Worm (Caenorhabditis elegans) whole organism, late embryonic: ENCODE measurements around the gene pigb-1.

Source experiments
- ama-1 ChIP-seq: fragments of 150-350 bp; optimal IDR thresholded peaks from 2 replicates; lab custom pipeline; 2014
- elt-4 ChIP-seq: sonication (generic microtip); optimal IDR thresholded peaks from 2 replicates; lab custom pipeline; 2016; ENCODE audit warnings: missing genetic modification characterization, missing compliant biosample characterization
- hlh-30 ChIP-seq: sonication (generic microtip); optimal IDR thresholded peaks from 2 replicates; lab custom pipeline; 2017; ENCODE audit warnings: antibody characterized with exemption, missing genetic modification characterization, missing compliant biosample characterization; ENCODE audit not compliant: insufficient read depth
- hlh-8 ChIP-seq: sonication (generic microtip); optimal IDR thresholded peaks from 2 replicates; lab custom pipeline; 2016; ENCODE audit warnings: missing genotype, missing genetic modification characterization, missing compliant biosample characterization
- unc-3 ChIP-seq, 2 experiments: fragments of 200-800 bp in 1 of 2; sonication (Bioruptor generic) in 1 of 2; sonication (generic microtip) in 1 of 2; conservative IDR thresholded peaks in 1 of 2; optimal IDR thresholded peaks in 1 of 2; 2 replicates each; pipeline versions ENCODE4 v1.3.6 to Lab custom; 2016 to 2022; ENCODE audit warnings: missing compliant biosample characterization in 2 of 2, missing genetic modification characterization in 2 of 2, missing genetic modification reagents in 1 of 2

DNA sequence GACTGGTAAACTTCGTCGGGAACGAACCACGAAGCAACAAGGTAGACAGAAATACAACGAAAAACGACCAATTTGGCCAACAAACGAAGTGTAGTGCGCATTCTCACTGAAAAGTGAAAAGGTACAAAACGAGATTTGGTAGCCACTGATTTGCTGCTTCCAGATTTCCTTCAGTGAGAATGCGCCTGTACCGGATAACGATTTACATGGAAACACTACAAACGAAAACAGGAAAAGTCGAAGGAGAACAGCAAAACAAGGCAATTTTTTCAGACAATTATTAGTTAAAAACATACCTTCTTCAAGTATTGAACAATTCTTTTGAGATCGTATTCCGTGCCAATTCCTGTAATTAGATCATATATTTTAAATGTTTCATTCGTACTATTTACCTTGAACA is at the start of gene pigb-1:
- TF ChIP-seq hlh-30 (tag; lab: Kevin White, UChicago): no peak
- no peak for TF ChIP-seq unc-3 (GFP tag; conservative IDR thresholded peaks at IDR 0.05; lab: Robert Waterston, UW)
- TF ChIP-seq unc-3 (tag; optimal IDR thresholded peaks at IDR 0.05; lab: Kevin White, UChicago): no peak
- TF ChIP-seq ama-1 (lab: Kevin White, UChicago): no peak
- TF ChIP-seq elt-4 (tag; lab: Kevin White, UChicago): no peak
- TF ChIP-seq hlh-8 (tag; lab: Kevin White, UChicago): no peak
